Fruit fly (Drosophila melanogaster) whole organism, embryonic: ENCODE results near the gene slmb.

Experiments
- Awh ChIP-seq: fragments of 200-800 bp; sonication (Bioruptor generic); IDR thresholded peaks from 2 replicates; pipeline ENCODE4, ENCODE4 v1.3.6; 2022; ENCODE audit warnings: missing biosample characterization, missing genetic modification characterization
- BEAF-32 ChIP-seq: fragments of 200-800 bp; sonication (Bioruptor generic); optimal IDR thresholded peaks from 3 replicates; lab custom pipeline; 2017; ENCODE audit warnings: missing biosample characterization, missing genetic modification characterization, mild to moderate bottlenecking, moderate library complexity, missing genetic modification reagents
- BtbVII ChIP-seq: fragments of 200-800 bp; sonication (Bioruptor generic); optimal IDR thresholded peaks from 3 replicates; lab custom pipeline; 2017; ENCODE audit warnings: missing biosample characterization, mild to moderate bottlenecking, missing genetic modification characterization
- CG10321 ChIP-seq: fragments of 200-800 bp; sonication (Bioruptor generic); IDR thresholded peaks from 2 replicates; pipeline ENCODE4 v1.3.6; 2022; ENCODE audit warnings: missing biosample characterization, missing genetic modification characterization
- CG11247 ChIP-seq: fragments of 200-800 bp; sonication (Bioruptor generic); IDR thresholded peaks from 2 replicates; pipeline ENCODE4 v1.3.6; 2022; ENCODE audit warnings: missing biosample characterization, missing genetic modification characterization
- CG11696 ChIP-seq: fragments of 200-800 bp; sonication (Bioruptor generic); IDR thresholded peaks from 2 replicates; pipeline ENCODE4 v1.3.6; 2022; ENCODE audit warnings: missing biosample characterization, missing genetic modification characterization
- CG12942 ChIP-seq: fragments of 200-800 bp; sonication (Bioruptor generic); optimal IDR thresholded peaks from 3 replicates; lab custom pipeline; 2016; ENCODE audit warnings: missing biosample characterization, missing genetic modification characterization
- CG13287 ChIP-seq: fragments of 200-800 bp; sonication (Bioruptor generic); IDR thresholded peaks from 2 replicates; pipeline ENCODE4 v1.3.6; 2022; ENCODE audit warnings: missing biosample characterization, missing genetic modification characterization; ENCODE audit not compliant: partially characterized antibody
- CG13296 ChIP-seq: fragments of 200-800 bp; sonication (Bioruptor generic); optimal IDR thresholded peaks from 3 replicates; lab custom pipeline; 2018; ENCODE audit warnings: missing biosample characterization, mild to moderate bottlenecking, missing genetic modification characterization
- CG15011 ChIP-seq: fragments of 200-800 bp; sonication (Bioruptor generic); optimal IDR thresholded peaks from 3 replicates; lab custom pipeline; 2018; ENCODE audit warnings: missing biosample characterization, mild to moderate bottlenecking, missing genetic modification characterization
- CG1602 ChIP-seq: fragments of 200-800 bp; sonication (Bioruptor generic); optimal IDR thresholded peaks from 3 replicates; lab custom pipeline; 2016; ENCODE audit warnings: missing biosample characterization, missing genetic modification characterization
- CG16815 ChIP-seq: fragments of 200-800 bp; sonication (Bioruptor generic); optimal IDR thresholded peaks from 3 replicates; lab custom pipeline; 2017; ENCODE audit warnings: missing biosample characterization, mild to moderate bottlenecking, missing genetic modification characterization
- CG17186 ChIP-seq: fragments of 200-800 bp; sonication (Bioruptor generic); optimal IDR thresholded peaks from 3 replicates; lab custom pipeline; 2017; ENCODE audit warnings: missing biosample characterization, missing genetic modification reagents, missing genetic modification characterization
- CG17328 ChIP-seq: fragments of 200-800 bp; sonication (Bioruptor generic); IDR thresholded peaks from 2 replicates; pipeline ENCODE4 v1.3.6; 2022; ENCODE audit warnings: missing biosample characterization, missing genetic modification characterization
- CG17359 ChIP-seq: fragments of 200-800 bp; sonication (Bioruptor generic); optimal IDR thresholded peaks from 3 replicates; lab custom pipeline; 2018; ENCODE audit warnings: missing biosample characterization, mild to moderate bottlenecking, missing genetic modification characterization, moderate library complexity
- CG18619 ChIP-seq: fragments of 200-800 bp; sonication (Bioruptor generic); optimal IDR thresholded peaks from 3 replicates; lab custom pipeline; 2017; ENCODE audit warnings: missing biosample characterization, mild to moderate bottlenecking, missing genetic modification characterization
- CG2120 ChIP-seq: fragments of 200-800 bp; sonication (Bioruptor generic); optimal IDR thresholded peaks from 3 replicates; lab custom pipeline; 2016; ENCODE audit warnings: missing biosample characterization, missing genetic modification characterization
- CG3163 ChIP-seq: fragments of 200-800 bp; sonication (Bioruptor generic); optimal IDR thresholded peaks from 3 replicates; lab custom pipeline; 2016; ENCODE audit warnings: missing biosample characterization, missing genetic modification characterization
- CG3407 ChIP-seq: fragments of 200-800 bp; sonication (Bioruptor generic); optimal IDR thresholded peaks from 2 replicates; lab custom pipeline; 2018; ENCODE audit warnings: missing biosample characterization, mild to moderate bottlenecking, missing genetic modification characterization
- CG4360 ChIP-seq: fragments of 200-800 bp; sonication (Bioruptor generic); IDR thresholded peaks from 2 replicates; pipeline ENCODE4 v1.3.6; 2022; ENCODE audit warnings: missing biosample characterization, missing genetic modification characterization
- CG5245 ChIP-seq: fragments of 200-800 bp; sonication (Bioruptor generic); optimal IDR thresholded peaks from 3 replicates; lab custom pipeline; 2016; ENCODE audit warnings: missing biosample characterization, missing genetic modification characterization
- CG5953 ChIP-seq: fragments of 200-800 bp; sonication (Bioruptor generic); IDR thresholded peaks from 2 replicates; pipeline ENCODE4 v1.3.6; 2022; ENCODE audit warnings: missing biosample characterization, missing genetic modification characterization
- CG6689 ChIP-seq: fragments of 200-800 bp; sonication (Bioruptor generic); IDR thresholded peaks from 2 replicates; pipeline ENCODE4 v1.3.6; 2022; ENCODE audit warnings: missing biosample characterization, missing genetic modification characterization
- CG7786 ChIP-seq: fragments of 200-800 bp; sonication (Bioruptor generic); optimal IDR thresholded peaks from 2 replicates; lab custom pipeline; 2016; ENCODE audit warnings: missing biosample characterization, missing genetic modification characterization
- CG7963 ChIP-seq: fragments of 200-800 bp; sonication (Bioruptor generic); IDR thresholded peaks from 3 replicates; pipeline ENCODE4 v1.3.6; 2022; ENCODE audit warnings: missing biosample characterization, missing genetic modification characterization; ENCODE audit not compliant: partially characterized antibody
- CG9215 ChIP-seq: fragments of 200-800 bp; sonication (Bioruptor generic); IDR thresholded peaks from 2 replicates; pipeline ENCODE4 v1.3.6; 2022; ENCODE audit warnings: missing biosample characterization, missing genetic modification characterization
- D ChIP-seq, 2 experiments: fragments of 200-800 bp in 1 of 2; fragments of >200 bp in 1 of 2; sonication (Bioruptor generic) in 1 of 2; optimal IDR thresholded peaks; 2 replicates in 1 of 2; 3 replicates in 1 of 2; lab custom pipeline; 2017; ENCODE audit warnings: mild to moderate bottlenecking in 1 of 2, missing biosample characterization in 1 of 2, missing genetic modification characterization in 1 of 2, missing genetic modification reagents in 1 of 2
- D19B ChIP-seq: fragments of 200-800 bp; sonication (Bioruptor generic); optimal IDR thresholded peaks from 2 replicates; lab custom pipeline; 2017; ENCODE audit warnings: missing biosample characterization, mild to moderate bottlenecking, missing genetic modification characterization
- Deaf1 ChIP-seq: fragments of 200-800 bp; optimal IDR thresholded peaks from 3 replicates; lab custom pipeline; 2019; ENCODE audit warnings: missing biosample characterization, mild to moderate bottlenecking, missing genetic modification characterization, moderate library complexity
- HLH54F ChIP-seq: fragments of 200-800 bp; sonication (Bioruptor generic); optimal IDR thresholded peaks from 3 replicates; lab custom pipeline; 2016; ENCODE audit warnings: missing biosample characterization, missing genetic modification characterization
- Hmx ChIP-seq: fragments of 200-800 bp; sonication (Bioruptor generic); optimal IDR thresholded peaks from 2 replicates; lab custom pipeline; 2016; ENCODE audit warnings: missing biosample characterization, missing genetic modification characterization
- Nf-YA ChIP-seq: fragments of 200-800 bp; sonication (Bioruptor generic); IDR thresholded peaks from 2 replicates; pipeline ENCODE4 v1.3.6; 2022; ENCODE audit warnings: missing biosample characterization, missing genetic modification characterization
- PHDP ChIP-seq: fragments of 200-800 bp; sonication (Bioruptor generic); optimal IDR thresholded peaks from 3 replicates; lab custom pipeline; 2018; ENCODE audit warnings: missing biosample characterization, mild to moderate bottlenecking, missing genetic modification characterization, moderate library complexity
- Poxn ChIP-seq: fragments of 200-800 bp; sonication (Bioruptor generic); IDR thresholded peaks from 2 replicates; pipeline ENCODE4 v1.3.6; 2022; ENCODE audit warnings: missing biosample characterization, missing genetic modification characterization
- Sin3A ChIP-seq: fragments of >200 bp; optimal IDR thresholded peaks from 2 replicates; lab custom pipeline; 2018
- Trl ChIP-seq, 3 experiments: fragments of >200 bp in 2 of 3; fragments of 200-800 bp in 1 of 3; sonication (Bioruptor generic) in 1 of 3; optimal IDR thresholded peaks; 2 replicates in 1 of 3; 3 replicates in 2 of 3; lab custom pipeline; 2016 to 2017; ENCODE audit warnings: missing biosample characterization in 1 of 3, missing genetic modification characterization in 1 of 3
- Xrp1 ChIP-seq: fragments of 200-800 bp; sonication (Bioruptor generic); IDR thresholded peaks from 2 replicates; pipeline ENCODE4 v1.3.6; 2022; ENCODE audit warnings: missing biosample characterization, missing genetic modification characterization
- az2 ChIP-seq: fragments of 200-800 bp; sonication (Bioruptor generic); optimal IDR thresholded peaks from 3 replicates; lab custom pipeline; 2016; ENCODE audit warnings: missing biosample characterization, missing genetic modification characterization
- chm ChIP-seq: fragments of 200-800 bp; sonication (Bioruptor generic); IDR thresholded peaks from 2 replicates; pipeline ENCODE4 v1.3.6; 2022; ENCODE audit warnings: missing biosample characterization, missing genetic modification characterization
- dati ChIP-seq: fragments of 200-800 bp; sonication (Bioruptor generic); IDR thresholded peaks from 2 replicates; pipeline ENCODE4 v1.3.6; 2022; ENCODE audit warnings: missing biosample characterization, missing genetic modification characterization
- ems ChIP-seq: fragments of 200-800 bp; sonication (Bioruptor generic); optimal IDR thresholded peaks from 3 replicates; lab custom pipeline; 2016; ENCODE audit warnings: missing biosample characterization, missing genetic modification characterization
- gcm2 ChIP-seq: fragments of 200-800 bp; sonication (Bioruptor generic); optimal IDR thresholded peaks from 2 replicates; lab custom pipeline; 2016; ENCODE audit warnings: missing biosample characterization, missing genetic modification characterization
- gsb-n ChIP-seq: fragments of 200-800 bp; sonication (Bioruptor generic); optimal IDR thresholded peaks from 3 replicates; lab custom pipeline; 2018; ENCODE audit warnings: missing biosample characterization, mild to moderate bottlenecking, missing genetic modification characterization
- kay ChIP-seq: fragments of 200-800 bp; sonication (Bioruptor generic); optimal IDR thresholded peaks from 2 replicates; lab custom pipeline; 2016; ENCODE audit warnings: missing biosample characterization, missing genetic modification characterization
- lmd ChIP-seq: fragments of 200-800 bp; sonication (Bioruptor generic); IDR thresholded peaks from 2 replicates; pipeline ENCODE4 v1.3.6; 2022; ENCODE audit warnings: missing biosample characterization, missing genetic modification characterization
- luna ChIP-seq: fragments of 200-800 bp; sonication (Bioruptor generic); optimal IDR thresholded peaks from 2 replicates; lab custom pipeline; 2016; ENCODE audit warnings: missing biosample characterization, missing genetic modification characterization
- mirr ChIP-seq: fragments of 200-800 bp; sonication (Bioruptor generic); optimal IDR thresholded peaks from 3 replicates; lab custom pipeline; 2018; ENCODE audit warnings: missing biosample characterization, mild to moderate bottlenecking, missing genetic modification characterization
- odd ChIP-seq: fragments of 200-800 bp; sonication (Bioruptor generic); optimal IDR thresholded peaks from 2 replicates; lab custom pipeline; 2017; ENCODE audit warnings: missing biosample characterization, mild to moderate bottlenecking, missing genetic modification characterization
- row ChIP-seq: fragments of 200-800 bp; sonication (Bioruptor generic); IDR thresholded peaks from 3 replicates; pipeline ENCODE4 v1.3.6; 2022; ENCODE audit warnings: missing biosample characterization, missing genetic modification characterization
- ssp ChIP-seq: fragments of 200-800 bp; sonication (Bioruptor generic); IDR thresholded peaks from 2 replicates; pipeline ENCODE4 v1.3.6; 2022; ENCODE audit warnings: missing biosample characterization, missing genetic modification characterization
- sug ChIP-seq: fragments of 200-800 bp; optimal IDR thresholded peaks from 2 replicates; lab custom pipeline; 2019; ENCODE audit warnings: missing biosample characterization, mild to moderate bottlenecking, missing genetic modification characterization, moderate library complexity
- vfl ChIP-seq: fragments of 200-800 bp; sonication (Bioruptor generic); optimal IDR thresholded peaks from 2 replicates; lab custom pipeline; 2016; ENCODE audit warnings: missing biosample characterization, missing genetic modification characterization

The slmb gene

DNA sequence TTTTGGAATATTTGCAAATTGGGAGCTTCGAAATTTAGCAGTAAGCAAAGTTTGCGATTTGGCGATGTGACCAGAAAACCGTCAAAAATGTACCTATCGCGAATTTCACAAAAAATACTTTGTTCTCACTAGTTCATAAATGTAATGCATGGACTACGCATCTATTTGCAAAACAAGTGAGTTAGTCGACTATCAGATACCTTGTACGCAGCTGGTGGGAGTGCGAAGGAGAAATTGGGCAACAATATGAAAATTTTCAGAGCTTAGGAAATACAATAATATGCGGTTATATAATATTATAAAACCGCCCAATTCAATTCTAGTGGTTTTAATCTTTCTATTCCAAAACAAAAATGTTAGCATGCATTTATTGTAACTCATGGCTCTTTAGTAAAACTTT is 8.5 kb downstream of the slmb start, which contains the start of gene Bdbt (continued):
- TF ChIP-seq CG5953 (no peak), CG7786 (GFP tag; lab: Kevin White, UChicago) (no peak), gcm2 (no peak), CG3163 (no peak), dati (no peak), gsb-n (tag; lab: Kevin White, UChicago) (no peak), vfl (no peak), CG16815 (GFP tag; lab: Kevin White, UChicago) (peak; percentile 1), Awh (GFP tag; lab: Robert Waterston, UW) (no peak), CG9215 (GFP tag; lab: Robert Waterston, UW) (no peak), Hmx (no peak), kay (GFP tag; lab: Kevin White, UChicago) (no peak), CG2120 (GFP tag; lab: Kevin White, UChicago) (peak; percentile 69), CG11696 (GFP tag; lab: Robert Waterston, UW) (no peak), az2 (GFP tag; lab: Kevin White, UChicago) (no peak), luna (GFP tag; lab: Kevin White, UChicago) (no peak), CG4360 (GFP tag; lab: Robert Waterston, UW) (no peak), PHDP (tag; lab: Kevin White, UChicago) (no peak), ssp (peak; percentile 95), CG17328 (GFP tag; lab: Robert Waterston, UW) (0 out of 2 replicates have a peak, but pooled peaks have one; percentile 31), CG3407 (GFP tag; lab: Kevin White, UChicago) (no peak), ems (GFP tag; lab: Kevin White, UChicago) (peak; percentile 35), CG6689 (no peak), odd (GFP tag; lab: Kevin White, UChicago) (no peak), Deaf1 (tag; lab: Kevin White, UChicago) (no peak), Trl (optimal IDR thresholded peaks at IDR 0.05; lab: Kevin White, UChicago) (no peak), Trl (GFP tag; optimal IDR thresholded peaks at IDR 0.05; lab: Kevin White, UChicago) (no peak), CG12942 (GFP tag; lab: Kevin White, UChicago) (no peak), D (optimal IDR thresholded peaks at IDR 0.05; lab: Kevin White, UChicago) (no peak), D (GFP tag; optimal IDR thresholded peaks at IDR 0.05; lab: Kevin White, UChicago) (no peak), mirr (GFP tag; lab: Kevin White, UChicago) (no peak), CG5245 (GFP tag; lab: Kevin White, UChicago) (no peak), BtbVII (GFP tag; lab: Kevin White, UChicago) (no peak), CG1602 (peak; percentile 31), CG17186 (GFP tag; lab: Kevin White, UChicago) (peak; percentile 16), Nf-YA (GFP tag; lab: Robert Waterston, UW) (no peak), Poxn (GFP tag; lab: Robert Waterston, UW) (no peak), Sin3A (lab: Kevin White, UChicago) (peak; percentile 6), sug (tag; lab: Kevin White, UChicago) (peak; percentile 27), lmd (no peak), CG7963 (GFP tag; lab: Robert Waterston, UW) (peak; percentile 96), CG17359 (tag; lab: Kevin White, UChicago) (no peak), HLH54F (GFP tag; lab: Kevin White, UChicago) (peak; percentile 35), BEAF-32 (GFP tag; lab: Kevin White, UChicago) (peak; percentile 25), chm (GFP tag; lab: Robert Waterston, UW) (no peak), row (GFP tag; lab: Robert Waterston, UW) (peak; percentile 77), CG18619 (GFP tag; lab: Kevin White, UChicago) (no peak), Xrp1 (GFP tag; lab: Robert Waterston, UW) (no peak), CG10321 (GFP tag; lab: Robert Waterston, UW) (no peak), D19B (GFP tag; lab: Kevin White, UChicago) (peak; percentile 94), CG13296 (peak; percentile 15), CG13287 (GFP tag; lab: Robert Waterston, UW) (peak; percentile 79), CG11247 (GFP tag; lab: Robert Waterston, UW) (no peak), CG15011 (no peak)
